Worm (Caenorhabditis elegans) whole organism, late embryonic: ENCODE measurements around the gene R160.14.

Source experiments
- ceh-24 ChIP-seq: sonication (generic microtip); optimal IDR thresholded peaks from 2 replicates; lab custom pipeline; 2016; ENCODE audit warnings: mild to moderate bottlenecking, missing genetic modification characterization, missing compliant biosample characterization
- dmd-4 ChIP-seq: sonication (generic microtip); optimal IDR thresholded peaks from 2 replicates; lab custom pipeline; 2016; ENCODE audit warnings: borderline replicate concordance, missing genetic modification characterization, missing compliant biosample characterization
- dve-1 ChIP-seq: sonication (generic microtip); optimal IDR thresholded peaks from 2 replicates; lab custom pipeline; 2017; ENCODE audit warnings: antibody characterized with exemption, mild to moderate bottlenecking, missing genetic modification characterization, missing compliant biosample characterization
- elt-2 ChIP-seq: sonication (generic microtip); optimal IDR thresholded peaks from 2 replicates; lab custom pipeline; 2016; ENCODE audit warnings: missing genetic modification reagents, missing genetic modification characterization, missing compliant biosample characterization
- fax-1 ChIP-seq: sonication (generic microtip); optimal IDR thresholded peaks from 2 replicates; lab custom pipeline; 2016; ENCODE audit warnings: missing genotype, missing genetic modification characterization, missing compliant biosample characterization
- lim-6 ChIP-seq: sonication (generic microtip); optimal IDR thresholded peaks from 2 replicates; lab custom pipeline; 2016; ENCODE audit warnings: missing genetic modification characterization, missing compliant biosample characterization
- pha-4 ChIP-seq: fragments of 150-350 bp; optimal IDR thresholded peaks from 2 replicates; lab custom pipeline; 2018; ENCODE audit warnings: missing biosample characterization, missing genetic modification reagents, missing genetic modification characterization
- pqm-1 ChIP-seq: sonication (generic microtip); optimal IDR thresholded peaks from 2 replicates; lab custom pipeline; 2016; ENCODE audit warnings: missing genetic modification characterization, missing compliant biosample characterization
- tbx-2 ChIP-seq: sonication (generic microtip); optimal IDR thresholded peaks from 2 replicates; lab custom pipeline; 2016; ENCODE audit warnings: missing genetic modification characterization, missing compliant biosample characterization
- unc-86 ChIP-seq: sonication (generic microtip); optimal IDR thresholded peaks from 2 replicates; lab custom pipeline; 2016; ENCODE audit warnings: missing genetic modification characterization, missing compliant biosample characterization

DNA sequence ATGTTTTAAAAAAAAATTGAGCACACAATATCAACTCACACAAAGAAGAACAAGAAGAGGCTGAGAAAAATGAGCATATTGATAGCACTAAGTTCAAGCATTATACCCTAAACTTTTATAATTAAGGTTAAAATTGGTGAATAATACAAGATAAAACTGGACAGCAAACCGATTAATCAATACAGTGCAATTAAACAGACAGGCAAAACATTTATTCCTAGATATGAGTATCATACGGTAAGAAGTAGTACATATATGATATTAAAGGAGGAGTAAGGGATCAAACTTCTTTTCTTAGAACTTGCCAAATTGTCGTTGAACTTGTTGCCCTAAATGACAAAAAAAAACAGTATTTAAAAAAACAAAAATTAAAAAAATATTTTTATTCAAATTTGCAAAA lies at the start of gene R160.14:
- TF ChIP-seq dve-1 (tag; lab: Kevin White, UChicago) (no peak), tbx-2 (no peak), pha-4 (tag; lab: Kevin White, UChicago) (no peak), lim-6 (tag; lab: Kevin White, UChicago) (no peak), elt-2 (tag; lab: Kevin White, UChicago) (no peak), unc-86 (no peak), pqm-1 (no peak), fax-1 (no peak), dmd-4 (tag; lab: Kevin White, UChicago) (no peak), ceh-24 (tag; lab: Kevin White, UChicago) (no peak)
